Fruit fly (Drosophila melanogaster) whole organism, embryonic: ENCODE results near the gene Sry-alpha.

Experiments
- CG10267 ChIP-seq: fragments of 200-800 bp; sonication (Bioruptor generic); optimal IDR thresholded peaks from 2 replicates; lab custom pipeline; 2018; ENCODE audit warnings: missing biosample characterization, mild to moderate bottlenecking, missing genetic modification characterization, moderate library complexity
- CG10366 ChIP-seq: fragments of 200-800 bp; sonication (Bioruptor generic); IDR thresholded peaks from 2 replicates; pipeline ENCODE4 v1.3.6; 2022; ENCODE audit warnings: missing biosample characterization, missing genetic modification characterization
- CG11456 ChIP-seq: fragments of 200-800 bp; sonication (Bioruptor generic); IDR thresholded peaks from 3 replicates; pipeline ENCODE4 v1.3.6; 2022; ENCODE audit warnings: missing biosample characterization, missing genetic modification characterization
- CG11696 ChIP-seq: fragments of 200-800 bp; sonication (Bioruptor generic); IDR thresholded peaks from 2 replicates; pipeline ENCODE4 v1.3.6; 2022; ENCODE audit warnings: missing biosample characterization, missing genetic modification characterization
- CG1233 ChIP-seq: fragments of 200-800 bp; sonication (Bioruptor generic); optimal IDR thresholded peaks from 4 replicates; lab custom pipeline; 2018; ENCODE audit warnings: missing biosample characterization, mild to moderate bottlenecking, missing genetic modification characterization
- CG12391 ChIP-seq: fragments of 200-800 bp; sonication (Bioruptor generic); optimal IDR thresholded peaks from 3 replicates; lab custom pipeline; 2018; ENCODE audit warnings: missing biosample characterization, mild to moderate bottlenecking, missing genetic modification characterization, moderate library complexity
- CG12659 ChIP-seq: fragments of 200-800 bp; sonication (Bioruptor generic); optimal IDR thresholded peaks from 3 replicates; lab custom pipeline; 2017; ENCODE audit warnings: mild to moderate bottlenecking, missing biosample characterization, missing genetic modification reagents, missing genetic modification characterization
- CG12769 ChIP-seq: fragments of 200-800 bp; sonication (Bioruptor generic); optimal IDR thresholded peaks from 2 replicates; lab custom pipeline; 2019; ENCODE audit warnings: missing biosample characterization, mild to moderate bottlenecking, missing genetic modification characterization, moderate library complexity
- CG16813 ChIP-seq: fragments of 200-800 bp; sonication (Bioruptor generic); IDR thresholded peaks from 3 replicates; pipeline ENCODE4 v1.3.6; 2022; ENCODE audit warnings: missing biosample characterization, missing genetic modification characterization; ENCODE audit not compliant: partially characterized antibody
- CG16815 ChIP-seq: fragments of 200-800 bp; sonication (Bioruptor generic); optimal IDR thresholded peaks from 3 replicates; lab custom pipeline; 2017; ENCODE audit warnings: missing biosample characterization, mild to moderate bottlenecking, missing genetic modification characterization
- CG17359 ChIP-seq: fragments of 200-800 bp; sonication (Bioruptor generic); optimal IDR thresholded peaks from 3 replicates; lab custom pipeline; 2018; ENCODE audit warnings: missing biosample characterization, mild to moderate bottlenecking, missing genetic modification characterization, moderate library complexity
- CG17385 ChIP-seq: fragments of 200-800 bp; sonication (Bioruptor generic); optimal IDR thresholded peaks from 3 replicates; lab custom pipeline; 2018; ENCODE audit warnings: missing biosample characterization, mild to moderate bottlenecking, missing genetic modification characterization
- CG2712 ChIP-seq: fragments of 200-800 bp; optimal IDR thresholded peaks from 3 replicates; lab custom pipeline; 2019; ENCODE audit warnings: missing biosample characterization, mild to moderate bottlenecking, missing genetic modification characterization, moderate library complexity
- CG32772 ChIP-seq: fragments of 200-800 bp; sonication (Bioruptor generic); IDR thresholded peaks from 2 replicates; pipeline ENCODE4 v1.3.6; 2022; ENCODE audit warnings: missing biosample characterization, missing genetic modification characterization
- CG4282 ChIP-seq: fragments of 200-800 bp; sonication (Bioruptor generic); optimal IDR thresholded peaks from 2 replicates; lab custom pipeline; 2016; ENCODE audit warnings: missing biosample characterization, missing genetic modification characterization
- CG4424 ChIP-seq: fragments of 200-800 bp; sonication (Bioruptor generic); optimal IDR thresholded peaks from 3 replicates; lab custom pipeline; 2016; ENCODE audit warnings: missing biosample characterization, missing genetic modification characterization
- CG6272 ChIP-seq: fragments of 200-800 bp; sonication (Bioruptor generic); IDR thresholded peaks from 2 replicates; pipeline ENCODE4 v1.3.6; 2022; ENCODE audit warnings: missing biosample characterization, missing genetic modification characterization
- CG6654 ChIP-seq: fragments of 200-800 bp; sonication (Bioruptor generic); optimal IDR thresholded peaks from 2 replicates; lab custom pipeline; 2017; ENCODE audit warnings: missing biosample characterization, mild to moderate bottlenecking, missing genetic modification characterization
- CG6683 ChIP-seq: fragments of 200-800 bp; sonication (Bioruptor generic); optimal IDR thresholded peaks from 2 replicates; lab custom pipeline; 2017; ENCODE audit warnings: missing biosample characterization, mild to moderate bottlenecking, missing genetic modification characterization, missing genetic modification reagents
- CG9876 ChIP-seq: fragments of 200-800 bp; sonication (Bioruptor generic); optimal IDR thresholded peaks from 2 replicates; lab custom pipeline; 2016; ENCODE audit warnings: missing biosample characterization, missing genetic modification characterization
- Chrac-16 ChIP-seq: fragments of 200-800 bp; sonication (Bioruptor generic); optimal IDR thresholded peaks from 3 replicates; lab custom pipeline; 2016; ENCODE audit warnings: missing biosample characterization, missing genetic modification characterization
- Doc3 ChIP-seq: fragments of 200-800 bp; sonication (Bioruptor generic); IDR thresholded peaks from 3 replicates; pipeline ENCODE4 v1.3.6; 2022; ENCODE audit warnings: missing biosample characterization, missing genetic modification characterization; ENCODE audit not compliant: partially characterized antibody
- HHEX ChIP-seq: fragments of 200-800 bp; sonication (Bioruptor generic); optimal IDR thresholded peaks from 3 replicates; lab custom pipeline; 2017; ENCODE audit warnings: missing biosample characterization, mild to moderate bottlenecking, missing genetic modification characterization, missing genetic modification reagents
- HLHmδ ChIP-seq: fragments of 200-800 bp; sonication (Bioruptor generic); optimal IDR thresholded peaks from 2 replicates; lab custom pipeline; 2018; ENCODE audit warnings: missing biosample characterization, mild to moderate bottlenecking, missing genetic modification characterization, moderate library complexity
- HmgD ChIP-seq: fragments of 200-800 bp; sonication (Bioruptor generic); optimal IDR thresholded peaks from 3 replicates; lab custom pipeline; 2016; ENCODE audit warnings: missing biosample characterization, missing genetic modification characterization
- Hr3 ChIP-seq: fragments of 200-800 bp; sonication (Bioruptor generic); optimal IDR thresholded peaks from 3 replicates; lab custom pipeline; 2016; ENCODE audit warnings: missing biosample characterization, missing genetic modification characterization
- Lhr ChIP-seq: fragments of 200-800 bp; sonication (Bioruptor generic); optimal IDR thresholded peaks from 3 replicates; lab custom pipeline; 2017; ENCODE audit warnings: mild to moderate bottlenecking, missing biosample characterization, missing genetic modification reagents, missing genetic modification characterization
- Lim3 ChIP-seq: fragments of 200-800 bp; sonication (Bioruptor generic); IDR thresholded peaks from 2 replicates; pipeline ENCODE4 v1.3.6; 2022; ENCODE audit warnings: missing biosample characterization, missing genetic modification characterization
- NFAT ChIP-seq: fragments of 200-800 bp; sonication (Bioruptor generic); IDR thresholded peaks from 2 replicates; pipeline ENCODE4 v1.3.6; 2022; ENCODE audit warnings: missing biosample characterization, missing genetic modification characterization
- Opbp ChIP-seq: fragments of 200-800 bp; sonication (Bioruptor generic); IDR thresholded peaks from 3 replicates; pipeline ENCODE4 v1.3.6; 2022; ENCODE audit warnings: missing biosample characterization, missing genetic modification characterization; ENCODE audit not compliant: partially characterized antibody
- Pdp1 ChIP-seq, 2 experiments: fragments of 200-800 bp; sonication (Bioruptor generic); optimal IDR thresholded peaks; 3 replicates each; lab custom pipeline; 2016; ENCODE audit warnings: missing biosample characterization in 2 of 2, missing genetic modification characterization in 2 of 2, mild to moderate bottlenecking in 1 of 2, moderate library complexity in 1 of 2
- Spps ChIP-seq: fragments of 200-800 bp; sonication (Bioruptor generic); optimal IDR thresholded peaks from 2 replicates; lab custom pipeline; 2018; ENCODE audit warnings: missing biosample characterization, mild to moderate bottlenecking, missing genetic modification characterization
- bbx ChIP-seq: fragments of 200-800 bp; sonication (Bioruptor generic); IDR thresholded peaks from 2 replicates; pipeline ENCODE4 v1.3.6; 2022; ENCODE audit warnings: missing biosample characterization, missing genetic modification characterization; ENCODE audit not compliant: partially characterized antibody
- cato ChIP-seq: fragments of 200-800 bp; sonication (Bioruptor generic); optimal IDR thresholded peaks from 2 replicates; lab custom pipeline; 2016; ENCODE audit warnings: missing biosample characterization, missing genetic modification characterization, borderline replicate concordance
- cg ChIP-seq: fragments of 200-800 bp; sonication (Bioruptor generic); optimal IDR thresholded peaks from 3 replicates; lab custom pipeline; 2019; ENCODE audit warnings: missing biosample characterization, mild to moderate bottlenecking, missing genetic modification characterization, moderate library complexity
- disco-r ChIP-seq: fragments of 200-800 bp; sonication (Bioruptor generic); optimal IDR thresholded peaks from 2 replicates; lab custom pipeline; 2016; ENCODE audit warnings: missing biosample characterization, missing genetic modification characterization
- gsb-n ChIP-seq: fragments of 200-800 bp; sonication (Bioruptor generic); optimal IDR thresholded peaks from 3 replicates; lab custom pipeline; 2018; ENCODE audit warnings: missing biosample characterization, mild to moderate bottlenecking, missing genetic modification characterization
- h ChIP-seq: fragments of >200 bp; optimal IDR thresholded peaks from 2 replicates; lab custom pipeline; 2017
- ham ChIP-seq: fragments of 200-800 bp; sonication (Bioruptor generic); IDR thresholded peaks from 2 replicates; pipeline ENCODE4 v1.3.6; 2022; ENCODE audit warnings: missing biosample characterization, missing genetic modification characterization
- her ChIP-seq: fragments of 200-800 bp; sonication (Bioruptor generic); optimal IDR thresholded peaks from 2 replicates; lab custom pipeline; 2016; ENCODE audit warnings: missing biosample characterization, missing genetic modification characterization
- ind ChIP-seq: fragments of 200-800 bp; sonication (Bioruptor generic); optimal IDR thresholded peaks from 3 replicates; lab custom pipeline; 2016; ENCODE audit warnings: missing biosample characterization, missing genetic modification characterization
- jing ChIP-seq: fragments of 200-800 bp; sonication (Bioruptor generic); optimal IDR thresholded peaks from 2 replicates; lab custom pipeline; 2018; ENCODE audit warnings: missing biosample characterization, mild to moderate bottlenecking, missing genetic modification characterization
- kah ChIP-seq: fragments of 200-800 bp; sonication (Bioruptor generic); optimal IDR thresholded peaks from 2 replicates; lab custom pipeline; 2018; ENCODE audit warnings: missing biosample characterization, mild to moderate bottlenecking, missing genetic modification characterization
- knrl ChIP-seq: fragments of 200-800 bp; sonication (Bioruptor generic); IDR thresholded peaks from 3 replicates; pipeline ENCODE4 v1.3.6; 2022; ENCODE audit warnings: missing biosample characterization, missing genetic modification characterization; ENCODE audit not compliant: partially characterized antibody
- otp ChIP-seq: fragments of 200-800 bp; sonication (Bioruptor generic); IDR thresholded peaks from 3 replicates; pipeline ENCODE4, ENCODE4 v1.3.6; 2022; ENCODE audit warnings: missing biosample characterization, missing genetic modification characterization
- prd ChIP-seq, 3 experiments: fragments of >200 bp in 2 of 3; fragments of 200-800 bp in 1 of 3; sonication (Bioruptor generic) in 1 of 3; optimal IDR thresholded peaks in 2 of 3; IDR thresholded peaks in 1 of 3; 2 replicates in 2 of 3; 3 replicates in 1 of 3; pipeline versions ENCODE4 v1.3.6 to Lab custom; 2017 to 2022; ENCODE audit warnings: missing biosample characterization in 1 of 3, missing genetic modification characterization in 1 of 3
- stc ChIP-seq: fragments of 200-800 bp; sonication (Bioruptor generic); IDR thresholded peaks from 2 replicates; pipeline ENCODE4 v1.3.6; 2022; ENCODE audit warnings: missing biosample characterization, missing genetic modification characterization
- unpg ChIP-seq: fragments of 200-800 bp; sonication (Bioruptor generic); optimal IDR thresholded peaks from 3 replicates; lab custom pipeline; 2018; ENCODE audit warnings: missing biosample characterization, mild to moderate bottlenecking, missing genetic modification characterization, moderate library complexity
- zf30C ChIP-seq: fragments of 200-800 bp; sonication (Bioruptor generic); optimal IDR thresholded peaks from 3 replicates; lab custom pipeline; 2018; ENCODE audit warnings: missing biosample characterization, mild to moderate bottlenecking, missing genetic modification characterization

Sry-alpha gene

dm6 chr3R:30055915-30056544, 16.5 kb downstream of the Sry-alpha start, which contains the start of the genes Rpp14b and spn-A (continued):
- no peak for TF ChIP-seq disco-r (GFP tag; lab: Kevin White, UChicago)
- peak in 1 of 2 experiments; percentile 5 for TF ChIP-seq Pdp1 (GFP tag; optimal IDR thresholded peaks at IDR 0.05; lab: Kevin White, UChicago)
- peak; percentile 17 for TF ChIP-seq CG16815 (GFP tag; lab: Kevin White, UChicago)
- TF ChIP-seq CG10366, result peak; percentile 43; the same call in 1 of the 2 replicates
- no peak for TF ChIP-seq HHEX
- no peak for TF ChIP-seq Hr3 (GFP tag; lab: Kevin White, UChicago)
- peak; percentile 63; the same call in 1 of the 3 replicates for TF ChIP-seq CG11456
- no peak for TF ChIP-seq CG4424
- TF ChIP-seq bbx (GFP tag; lab: Robert Waterston, UW), result no peak
- TF ChIP-seq kah (GFP tag; lab: Kevin White, UChicago), result no peak
- TF ChIP-seq stc (GFP tag; lab: Robert Waterston, UW), result 0 out of 2 replicates have a peak, but pooled peaks have one; percentile 24
- peak; percentile 28 for TF ChIP-seq CG12659 (GFP tag; lab: Kevin White, UChicago)
- TF ChIP-seq CG2712 (tag; lab: Kevin White, UChicago), result no peak
- peak; percentile 34; the same call in 1 of the 3 replicates for TF ChIP-seq otp
- no peak for TF ChIP-seq Lim3 (GFP tag; lab: Robert Waterston, UW)
- TF ChIP-seq CG10267 (tag; lab: Kevin White, UChicago), result no peak
- no peak for TF ChIP-seq knrl (GFP tag; lab: Robert Waterston, UW)
- TF ChIP-seq HLHmδ, result no peak
- TF ChIP-seq NFAT (GFP tag; lab: Robert Waterston, UW), result 0 out of 2 replicates have a peak, but pooled peaks have one; percentile 11
- TF ChIP-seq unpg (GFP tag; lab: Kevin White, UChicago), result peak; percentile 20
- peak; percentile 11 for TF ChIP-seq ind (GFP tag; lab: Kevin White, UChicago)
- TF ChIP-seq cato (GFP tag; lab: Kevin White, UChicago), result no peak
- no peak for TF ChIP-seq prd (optimal IDR thresholded peaks at IDR 0.05; lab: Kevin White, UChicago)
- TF ChIP-seq prd (GFP tag; IDR thresholded peaks at IDR 0.05; lab: Robert Waterston, UW), result peak; percentile 56; the same call in 2 of the 3 replicates
- TF ChIP-seq Doc3 (GFP tag; lab: Robert Waterston, UW), result 0 out of 3 replicates have a peak, but pooled peaks have one; percentile 7
- TF ChIP-seq HmgD, result no peak
- no peak for TF ChIP-seq CG6683 (GFP tag; lab: Kevin White, UChicago)
- no peak for TF ChIP-seq CG16813 (GFP tag; lab: Robert Waterston, UW)
- no peak for TF ChIP-seq her (GFP tag; lab: Kevin White, UChicago)
- peak; percentile 3 for TF ChIP-seq CG17385 (GFP tag; lab: Kevin White, UChicago)
- no peak for TF ChIP-seq cg
- peak; percentile 7 for TF ChIP-seq Chrac-16 (GFP tag; lab: Kevin White, UChicago)
- TF ChIP-seq CG12769 (tag; lab: Kevin White, UChicago), result peak; percentile 43
- TF ChIP-seq jing (GFP tag; lab: Kevin White, UChicago), result no peak
- TF ChIP-seq CG1233 (GFP tag; lab: Kevin White, UChicago), result no peak
- TF ChIP-seq ham (GFP tag; lab: Robert Waterston, UW), result no peak
- no peak for TF ChIP-seq Lhr (GFP tag; lab: Kevin White, UChicago)
- TF ChIP-seq zf30C (GFP tag; lab: Kevin White, UChicago), result no peak
- no peak for TF ChIP-seq CG12391
- TF ChIP-seq h (lab: Kevin White, UChicago), result no peak
- TF ChIP-seq Spps, result no peak
- TF ChIP-seq CG32772 (GFP tag; lab: Robert Waterston, UW), result peak; percentile 46; the same call in 1 of the 2 replicates
- no peak for TF ChIP-seq Opbp (GFP tag; lab: Robert Waterston, UW)
- TF ChIP-seq CG6272, result no peak
- no peak for TF ChIP-seq CG11696
- no peak for TF ChIP-seq gsb-n (tag; lab: Kevin White, UChicago)
- no peak for TF ChIP-seq CG4282 (GFP tag; lab: Kevin White, UChicago)
- TF ChIP-seq CG6654 (GFP tag; lab: Kevin White, UChicago), result no peak
- no peak for TF ChIP-seq CG9876 (GFP tag; lab: Kevin White, UChicago)
- TF ChIP-seq CG17359 (tag; lab: Kevin White, UChicago), result no peak
